Fruit fly (Drosophila melanogaster) whole organism, pupa: Measurements from ENCODE around the gene Vha16-5.

Source experiments
- CG10348 ChIP-seq: fragments of 200-800 bp; sonication (Bioruptor generic); IDR thresholded peaks from 2 replicates; pipeline ENCODE4 v1.3.6; 2022; ENCODE audit warnings: missing biosample characterization, missing genetic modification characterization
- CG12605 ChIP-seq: fragments of 200-800 bp; sonication (Bioruptor generic); IDR thresholded peaks from 2 replicates; pipeline ENCODE4 v1.3.6; 2022; ENCODE audit warnings: missing biosample characterization, missing genetic modification characterization
- CG13204 ChIP-seq: fragments of 200-800 bp; sonication (Bioruptor generic); optimal IDR thresholded peaks from 2 replicates; lab custom pipeline; 2018; ENCODE audit warnings: missing biosample characterization, mild to moderate bottlenecking, missing genetic modification characterization, moderate library complexity
- CG14655 ChIP-seq: fragments of 200-800 bp; sonication (Bioruptor generic); optimal IDR thresholded peaks from 3 replicates; lab custom pipeline; 2017; ENCODE audit warnings: mild to moderate bottlenecking, missing biosample characterization, missing genetic modification reagents, missing genetic modification characterization
- CG15710 ChIP-seq: fragments of 200-800 bp; sonication (Bioruptor generic); optimal IDR thresholded peaks from 2 replicates; lab custom pipeline; 2018; ENCODE audit warnings: missing biosample characterization, mild to moderate bottlenecking, missing genetic modification characterization, moderate library complexity
- CG17806 ChIP-seq: fragments of 200-800 bp; sonication (Bioruptor generic); optimal IDR thresholded peaks from 2 replicates; lab custom pipeline; 2018; ENCODE audit warnings: missing biosample characterization, mild to moderate bottlenecking, missing genetic modification characterization, moderate library complexity
- CG32121 ChIP-seq: fragments of 200-800 bp; sonication (Bioruptor generic); IDR thresholded peaks from 2 replicates; pipeline ENCODE4 v1.3.6; 2022; ENCODE audit warnings: missing biosample characterization, missing genetic modification characterization
- CG34367 ChIP-seq: fragments of 200-800 bp; sonication (Bioruptor generic); optimal IDR thresholded peaks from 2 replicates; lab custom pipeline; 2018; ENCODE audit warnings: missing biosample characterization, mild to moderate bottlenecking, missing genetic modification characterization
- CG4496 ChIP-seq: fragments of 200-800 bp; sonication (Bioruptor generic); IDR thresholded peaks from 3 replicates; pipeline ENCODE4 v1.3.6; 2022; ENCODE audit warnings: missing biosample characterization, missing genetic modification characterization
- CG8159 ChIP-seq: fragments of 200-800 bp; sonication (Bioruptor generic); optimal IDR thresholded peaks from 3 replicates; lab custom pipeline; 2018; ENCODE audit warnings: missing biosample characterization, mild to moderate bottlenecking, missing genetic modification characterization, moderate library complexity
- CG8301 ChIP-seq: fragments of 200-800 bp; sonication (Bioruptor generic); optimal IDR thresholded peaks from 2 replicates; lab custom pipeline; 2018; ENCODE audit warnings: missing biosample characterization, mild to moderate bottlenecking, missing genetic modification characterization
- CG9948 ChIP-seq: fragments of 200-800 bp; sonication (Bioruptor generic); optimal IDR thresholded peaks from 2 replicates; lab custom pipeline; 2018; ENCODE audit warnings: missing biosample characterization, mild to moderate bottlenecking, missing genetic modification characterization, moderate library complexity
- D1 ChIP-seq: fragments of 200-800 bp; sonication (Bioruptor generic); optimal IDR thresholded peaks from 2 replicates; lab custom pipeline; 2018; ENCODE audit warnings: missing biosample characterization, mild to moderate bottlenecking, missing genetic modification characterization, moderate library complexity
- EcR ChIP-seq: fragments of 200-800 bp; sonication (Bioruptor generic); optimal IDR thresholded peaks from 3 replicates; lab custom pipeline; 2019; ENCODE audit warnings: missing biosample characterization, missing genetic modification characterization, mild to moderate bottlenecking, moderate library complexity, missing genetic modification reagents
- Ets98B ChIP-seq: fragments of 200-800 bp; sonication (Bioruptor generic); IDR thresholded peaks from 2 replicates; pipeline ENCODE4 v1.3.6; 2022; ENCODE audit warnings: missing biosample characterization, missing genetic modification characterization
- Pif1A ChIP-seq: fragments of 200-800 bp; sonication (Bioruptor generic); optimal IDR thresholded peaks from 3 replicates; lab custom pipeline; 2016; ENCODE audit warnings: missing biosample characterization, missing genetic modification characterization
- Pif1B ChIP-seq: fragments of 200-800 bp; sonication (Bioruptor generic); optimal IDR thresholded peaks from 3 replicates; lab custom pipeline; 2016; ENCODE audit warnings: missing biosample characterization, missing genetic modification characterization
- Snoo ChIP-seq: fragments of 200-800 bp; sonication (Bioruptor generic); optimal IDR thresholded peaks from 3 replicates; lab custom pipeline; 2017; ENCODE audit warnings: missing biosample characterization, mild to moderate bottlenecking, missing genetic modification characterization, inconsistent platforms
- fd96Ca ChIP-seq: fragments of 200-800 bp; sonication (Bioruptor generic); IDR thresholded peaks from 3 replicates; pipeline ENCODE4 v1.3.6; 2022; ENCODE audit warnings: missing biosample characterization, missing genetic modification characterization
- gl ChIP-seq: fragments of 200-800 bp; sonication (Bioruptor generic); optimal IDR thresholded peaks from 2 replicates; lab custom pipeline; 2018; ENCODE audit warnings: missing biosample characterization, mild to moderate bottlenecking, missing genetic modification characterization
- rn ChIP-seq: fragments of 200-800 bp; sonication (Bioruptor generic); IDR thresholded peaks from 2 replicates; pipeline ENCODE4 v1.3.6; 2022; ENCODE audit warnings: missing biosample characterization, missing genetic modification characterization

Gene Vha16-5

DNA sequence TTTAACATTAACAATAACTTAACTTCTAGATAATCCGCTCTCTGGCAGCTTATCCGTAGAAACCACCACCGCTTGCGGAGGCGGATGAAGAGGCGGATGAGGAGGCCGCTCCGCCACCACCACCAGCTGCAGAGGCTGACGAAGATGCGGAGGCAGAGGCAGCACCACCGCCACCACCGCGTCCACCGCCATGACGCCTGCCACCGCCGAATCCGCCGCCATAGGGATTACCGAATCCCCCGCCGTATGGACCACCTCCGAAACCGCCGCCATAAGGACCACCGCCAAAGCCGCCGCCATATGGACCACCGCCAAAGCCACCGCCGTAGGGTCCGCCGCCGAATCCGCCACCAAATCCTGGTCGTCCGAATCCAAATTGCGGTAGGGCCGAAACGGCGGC lies 48.1 kb downstream of the Vha16-5 start:
- TF ChIP-seq CG17806 (tag; lab: Kevin White, UChicago), result no peak
- TF ChIP-seq fd96Ca, result no peak
- no peak for TF ChIP-seq CG14655 (GFP tag; lab: Kevin White, UChicago)
- no peak for TF ChIP-seq Pif1B (GFP tag; lab: Kevin White, UChicago)
- TF ChIP-seq CG13204 (GFP tag; lab: Kevin White, UChicago), result no peak
- no peak for TF ChIP-seq CG9948 (tag; lab: Kevin White, UChicago)
- TF ChIP-seq Pif1A (GFP tag; lab: Kevin White, UChicago), result no peak
- no peak for TF ChIP-seq gl
- TF ChIP-seq EcR (GFP tag; lab: Kevin White, UChicago), result no peak
- no peak for TF ChIP-seq CG32121
- TF ChIP-seq rn (GFP tag; lab: Robert Waterston, UW), result no peak
- TF ChIP-seq CG4496 (GFP tag; lab: Robert Waterston, UW), result no peak
- no peak for TF ChIP-seq CG10348 (GFP tag; lab: Robert Waterston, UW)
- no peak for TF ChIP-seq Snoo
- no peak for TF ChIP-seq CG15710 (tag; lab: Kevin White, UChicago)
- TF ChIP-seq CG8159 (tag; lab: Kevin White, UChicago), result no peak
- no peak for TF ChIP-seq CG34367 (tag; lab: Kevin White, UChicago)
- no peak for TF ChIP-seq Ets98B (GFP tag; lab: Robert Waterston, UW)
- no peak for TF ChIP-seq D1 (tag; lab: Kevin White, UChicago)
- TF ChIP-seq CG12605 (GFP tag; lab: Robert Waterston, UW), result no peak

DNA sequence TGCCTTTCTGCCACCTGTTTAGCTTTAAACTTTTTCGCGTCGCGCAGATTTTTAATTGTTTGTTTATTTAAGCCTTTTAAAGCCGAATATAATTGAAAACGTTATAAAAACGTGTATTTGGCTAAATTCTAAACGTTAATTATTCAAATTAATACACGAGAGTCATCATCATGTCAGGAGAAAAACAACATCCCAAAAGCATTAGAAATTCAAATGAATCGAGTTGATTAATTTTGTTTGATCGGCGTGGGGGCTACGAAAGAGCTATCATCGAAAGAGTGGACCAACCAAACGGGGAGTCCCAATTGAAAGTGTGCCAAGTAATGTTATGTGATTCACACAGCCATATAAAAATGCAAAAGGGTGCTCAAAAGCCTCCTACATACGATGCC lies 49.1 kb downstream of the Vha16-5 start:
- TF ChIP-seq CG10348 (GFP tag; lab: Robert Waterston, UW) (no peak), rn (GFP tag; lab: Robert Waterston, UW) (no peak), EcR (GFP tag; lab: Kevin White, UChicago) (no peak), CG4496 (GFP tag; lab: Robert Waterston, UW) (no peak), CG13204 (GFP tag; lab: Kevin White, UChicago) (no peak), fd96Ca (no peak), Snoo (no peak), CG34367 (tag; lab: Kevin White, UChicago) (no peak), CG32121 (no peak), CG8159 (tag; lab: Kevin White, UChicago) (no peak)

DNA sequence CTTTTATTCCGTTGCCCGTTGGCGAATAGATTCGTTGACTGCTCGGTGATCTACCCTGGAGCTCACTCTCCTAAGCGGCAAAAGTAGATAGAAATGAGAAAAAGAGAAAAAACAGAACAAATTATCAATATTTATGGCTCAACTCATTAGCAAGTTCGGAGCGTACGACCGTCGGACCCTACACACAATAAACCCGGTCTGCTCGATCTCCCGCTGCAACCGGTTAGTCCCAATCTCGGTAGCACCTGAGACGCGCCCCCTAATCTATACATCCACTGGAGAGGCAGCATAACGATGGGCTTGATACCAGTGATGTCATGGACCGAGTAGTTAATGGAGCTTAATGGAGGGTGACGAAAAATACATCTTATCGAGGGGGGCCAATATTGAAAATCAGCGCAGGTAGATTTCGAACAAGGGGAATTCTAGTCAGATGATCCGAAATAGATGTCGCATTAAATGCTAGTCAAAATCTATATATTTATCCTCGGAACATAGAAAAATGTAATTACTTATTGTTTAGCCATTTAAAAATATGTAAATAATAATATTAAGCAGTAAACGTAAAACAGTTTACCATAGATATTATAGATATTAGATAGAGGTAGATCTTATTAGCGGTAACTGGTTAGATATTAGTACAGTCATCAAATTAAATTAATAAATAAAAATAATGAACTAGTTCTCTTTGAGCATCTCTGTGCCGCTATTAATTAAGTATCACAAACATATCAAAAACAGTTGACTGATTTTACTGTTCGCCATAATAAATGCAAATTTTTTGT lies 49.6 kb downstream of the Vha16-5 start, which contains the start of gene CG7296:
CG7296 (minus strand) TSS at position 58 of the 785 bp plus-strand sequence.
- TF ChIP-seq CG15710 (tag; lab: Kevin White, UChicago) (no peak), D1 (tag; lab: Kevin White, UChicago) (no peak), rn (GFP tag; lab: Robert Waterston, UW) (no peak), CG8159 (tag; lab: Kevin White, UChicago) (no peak), Ets98B (GFP tag; lab: Robert Waterston, UW) (no peak), EcR (GFP tag; lab: Kevin White, UChicago) (no peak), CG4496 (GFP tag; lab: Robert Waterston, UW) (no peak), CG34367 (tag; lab: Kevin White, UChicago) (no peak), fd96Ca (no peak), CG12605 (GFP tag; lab: Robert Waterston, UW) (no peak), CG14655 (GFP tag; lab: Kevin White, UChicago) (no peak), CG32121 (no peak), CG8301 (tag; lab: Kevin White, UChicago) (no peak), Pif1B (GFP tag; lab: Kevin White, UChicago) (no peak), CG10348 (GFP tag; lab: Robert Waterston, UW) (no peak), gl (no peak), Snoo (no peak)
